Fruit fly (Drosophila melanogaster) whole organism, wandering third instar larva: ENCODE data around the gene CG42269.

Experiments
- CG32264 ChIP-seq: fragments of 200-800 bp; sonication (Bioruptor generic); optimal IDR thresholded peaks from 2 replicates; lab custom pipeline; 2016; ENCODE audit warnings: missing biosample characterization, missing genetic modification characterization
- CG9705 ChIP-seq: fragments of 200-800 bp; sonication (Bioruptor generic); optimal IDR thresholded peaks from 2 replicates; lab custom pipeline; 2018; ENCODE audit warnings: missing biosample characterization, mild to moderate bottlenecking, missing genetic modification characterization
- Dfd ChIP-seq: fragments of >200 bp; optimal IDR thresholded peaks from 2 replicates; lab custom pipeline; 2017; ENCODE audit warnings: missing biosample characterization, missing genetic modification characterization
- Dif ChIP-seq: fragments of 200-275, 200-300 bp; sonication (Bioruptor generic); optimal IDR thresholded peaks from 2 replicates; lab custom pipeline; 2018; ENCODE audit warnings: missing biosample characterization, missing genetic modification characterization; ENCODE audit not compliant: partially characterized antibody
- HLH106 ChIP-seq: fragments of 200-800 bp; optimal IDR thresholded peaks from 3 replicates; lab custom pipeline; 2019; ENCODE audit warnings: missing biosample characterization, mild to moderate bottlenecking, missing genetic modification characterization, moderate library complexity
- Hnf4 ChIP-seq: fragments of 200-800 bp; sonication (Bioruptor generic); optimal IDR thresholded peaks from 2 replicates; lab custom pipeline; 2016; ENCODE audit warnings: missing biosample characterization, mild to moderate bottlenecking, missing genetic modification characterization
- Hr78 ChIP-seq: fragments of >200 bp; optimal IDR thresholded peaks from 2 replicates; lab custom pipeline; 2017; ENCODE audit warnings: missing biosample characterization, missing genetic modification characterization
- Hr83 ChIP-seq: fragments of 200-300 bp; sonication (Bioruptor generic); optimal IDR thresholded peaks from 2 replicates; lab custom pipeline; 2016; ENCODE audit warnings: missing biosample characterization, mild to moderate bottlenecking, missing genetic modification characterization, moderate library complexity; ENCODE audit not compliant: poor library complexity, severe bottlenecking
- Myc ChIP-seq: fragments of >200 bp; optimal IDR thresholded peaks from 2 replicates; lab custom pipeline; 2017
- Rel ChIP-seq, 2 experiments: fragments of 200-800 bp; sonication (Bioruptor generic) in 1 of 2; optimal IDR thresholded peaks; 2 replicates in 1 of 2; 3 replicates in 1 of 2; lab custom pipeline; 2016 to 2019; ENCODE audit warnings: mild to moderate bottlenecking in 2 of 2, missing biosample characterization in 2 of 2, missing genetic modification characterization in 2 of 2, moderate library complexity in 1 of 2
- Vsx2 ChIP-seq: fragments of 200-300, 225-300 bp; sonication (Bioruptor generic); optimal IDR thresholded peaks from 2 replicates; lab custom pipeline; 2018; ENCODE audit warnings: missing biosample characterization, missing genetic modification characterization; ENCODE audit not compliant: partially characterized antibody
- br ChIP-seq: fragments of 200-800 bp; sonication (Bioruptor generic); optimal IDR thresholded peaks from 2 replicates; lab custom pipeline; 2016; ENCODE audit warnings: missing biosample characterization, missing genetic modification characterization
- brk ChIP-seq: fragments of 200-800 bp; sonication (Bioruptor generic); optimal IDR thresholded peaks from 2 replicates; lab custom pipeline; 2016; ENCODE audit warnings: missing biosample characterization, mild to moderate bottlenecking, missing genetic modification characterization
- dl ChIP-seq, 2 experiments: fragments of 175-275, 200-275 bp in 1 of 2; fragments of 200-275 bp in 1 of 2; sonication (Bioruptor generic); optimal IDR thresholded peaks; lab custom pipeline; 2018; ENCODE audit warnings: mild to moderate bottlenecking in 2 of 2, missing biosample characterization in 2 of 2, missing genetic modification characterization in 2 of 2, moderate library complexity in 2 of 2; ENCODE audit not compliant: partially characterized antibody in 2 of 2, insufficient read depth in 1 of 2
- ey ChIP-seq: fragments of 200-800 bp; sonication (Bioruptor generic); optimal IDR thresholded peaks from 2 replicates; lab custom pipeline; 2016; ENCODE audit warnings: missing biosample characterization, missing genetic modification characterization
- foxo ChIP-seq, 2 experiments: fragments of 200-800 bp; sonication (Bioruptor generic); optimal IDR thresholded peaks; 2 replicates in 1 of 2; 3 replicates in 1 of 2; lab custom pipeline; 2016 to 2017; ENCODE audit warnings: missing biosample characterization in 2 of 2, missing genetic modification characterization in 2 of 2
- fru ChIP-seq: fragments of 200-800 bp; sonication (Bioruptor generic); optimal IDR thresholded peaks from 3 replicates; lab custom pipeline; 2016; ENCODE audit warnings: missing biosample characterization, mild to moderate bottlenecking, missing genetic modification characterization
- h ChIP-seq: fragments of 200-800 bp; sonication (Bioruptor generic); optimal IDR thresholded peaks from 3 replicates; lab custom pipeline; 2016; ENCODE audit warnings: missing biosample characterization, mild to moderate bottlenecking, missing genetic modification characterization
- jim ChIP-seq: fragments of 175-275, 200-325 bp; sonication (Bioruptor generic); optimal IDR thresholded peaks from 2 replicates; lab custom pipeline; 2016; ENCODE audit warnings: missing biosample characterization, mild to moderate bottlenecking, missing genetic modification characterization
- lola ChIP-seq: fragments of >200 bp; optimal IDR thresholded peaks from 2 replicates; lab custom pipeline; 2017; ENCODE audit warnings: missing biosample characterization, missing genetic modification characterization
- pan ChIP-seq: fragments of >200 bp; optimal IDR thresholded peaks from 2 replicates; lab custom pipeline; 2017
- psq ChIP-seq: fragments of 200-800 bp; sonication (Bioruptor generic); optimal IDR thresholded peaks from 3 replicates; lab custom pipeline; 2017; ENCODE audit warnings: missing biosample characterization, mild to moderate bottlenecking, missing genetic modification characterization, moderate library complexity
- rgr ChIP-seq: fragments of 200-800 bp; sonication (Bioruptor generic); optimal IDR thresholded peaks from 3 replicates; lab custom pipeline; 2016; ENCODE audit warnings: missing biosample characterization, mild to moderate bottlenecking, missing genetic modification characterization
- sage ChIP-seq: fragments of 200-800 bp; sonication (Bioruptor generic); optimal IDR thresholded peaks from 2 replicates; lab custom pipeline; 2016; ENCODE audit warnings: missing biosample characterization, mild to moderate bottlenecking, missing genetic modification characterization
- tai ChIP-seq: sonication (Bioruptor generic); optimal IDR thresholded peaks from 2 replicates; lab custom pipeline; 2016; ENCODE audit warnings: missing biosample characterization, missing genetic modification characterization
- woc ChIP-seq: sonication (Bioruptor generic); optimal IDR thresholded peaks from 2 replicates; lab custom pipeline; 2016; ENCODE audit warnings: missing biosample characterization, mild to moderate bottlenecking, missing genetic modification characterization

Gene CG42269

DNA sequence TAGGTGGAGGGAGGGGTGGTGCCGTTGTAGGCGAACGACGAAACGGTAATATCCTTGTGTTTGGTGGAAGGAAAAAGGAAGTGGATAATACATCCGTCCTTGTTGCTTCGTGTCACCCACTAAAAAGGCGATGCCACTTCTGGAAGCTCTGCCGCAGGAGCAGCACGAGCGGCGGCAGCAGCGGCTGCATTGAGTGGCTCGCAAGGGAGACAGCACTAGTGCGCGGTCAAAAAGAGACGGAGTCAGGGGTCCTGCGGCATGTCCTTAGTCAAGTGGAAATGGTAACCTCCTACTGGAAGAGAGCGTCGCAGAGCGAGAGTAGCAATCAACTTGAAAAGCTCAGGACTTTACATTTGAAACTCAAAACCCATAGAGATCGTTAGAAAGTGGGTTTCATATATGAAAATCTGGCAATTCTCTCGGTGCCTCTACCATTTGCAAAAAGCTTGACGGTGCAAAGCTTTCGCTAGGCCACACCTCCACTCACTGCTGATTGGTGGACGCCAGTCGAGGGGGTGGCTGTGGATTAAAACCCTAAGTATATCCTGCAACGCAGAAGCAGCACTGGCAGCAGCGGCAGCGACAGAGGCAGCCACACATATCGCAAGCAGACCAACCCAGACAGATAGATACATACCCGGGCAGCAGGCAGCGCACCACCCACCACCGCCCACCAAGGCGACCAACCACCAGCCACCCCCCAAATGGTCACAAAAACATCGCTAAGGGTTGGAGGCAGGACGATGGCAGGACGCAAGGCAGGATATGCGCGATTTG is 44.8 kb downstream of the CG42269 start:
- TF ChIP-seq br (no peak), dl (GFP tag; optimal IDR thresholded peaks at IDR 0.05; lab: Kevin White, UChicago; ENCODE audit: insufficient read depth in 1 of 2, partially characterized antibody in 2 of 2) (no peak), foxo (GFP tag; optimal IDR thresholded peaks at IDR 0.05; lab: Kevin White, UChicago) (no peak), Hnf4 (GFP tag; lab: Kevin White, UChicago) (no peak), Hr83 (GFP tag; lab: Kevin White, UChicago) (no peak), fru (GFP tag; lab: Kevin White, UChicago) (no peak), Vsx2 (no peak), ey (GFP tag; lab: Kevin White, UChicago) (no peak)

DNA sequence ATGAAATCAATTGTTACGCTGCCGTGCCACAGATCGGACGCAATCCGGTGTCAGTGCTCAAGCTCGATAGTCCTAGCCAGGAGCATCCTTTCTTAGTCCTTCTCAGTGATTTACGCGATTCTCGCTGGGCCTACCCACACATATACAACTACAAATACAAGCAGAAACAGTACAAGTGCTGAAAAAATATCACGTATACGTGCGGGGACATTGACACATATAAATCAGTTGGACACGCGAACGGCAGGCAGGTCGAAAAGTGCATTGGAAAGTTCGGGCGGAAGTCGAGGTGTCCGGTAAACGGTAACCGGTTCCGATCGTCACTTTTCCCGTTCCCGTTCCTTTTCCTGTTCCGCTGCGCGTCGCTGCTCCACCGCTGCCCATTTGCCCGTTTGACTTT is 45.4 kb downstream of the CG42269 start:
- TF ChIP-seq pan (lab: Kevin White, UChicago) (no peak), HLH106 (tag; lab: Kevin White, UChicago) (no peak), CG9705 (GFP tag; lab: Kevin White, UChicago) (no peak), tai (no peak), Hnf4 (GFP tag; lab: Kevin White, UChicago) (no peak), psq (GFP tag; lab: Kevin White, UChicago) (no peak), CG32264 (GFP tag; lab: Kevin White, UChicago) (no peak), Hr78 (no peak), brk (no peak), br (no peak), foxo (GFP tag; optimal IDR thresholded peaks at IDR 0.05; lab: Kevin White, UChicago) (no peak), dl (GFP tag; optimal IDR thresholded peaks at IDR 0.05; lab: Kevin White, UChicago; ENCODE audit: insufficient read depth in 1 of 2, partially characterized antibody in 2 of 2) (no peak)

DNA sequence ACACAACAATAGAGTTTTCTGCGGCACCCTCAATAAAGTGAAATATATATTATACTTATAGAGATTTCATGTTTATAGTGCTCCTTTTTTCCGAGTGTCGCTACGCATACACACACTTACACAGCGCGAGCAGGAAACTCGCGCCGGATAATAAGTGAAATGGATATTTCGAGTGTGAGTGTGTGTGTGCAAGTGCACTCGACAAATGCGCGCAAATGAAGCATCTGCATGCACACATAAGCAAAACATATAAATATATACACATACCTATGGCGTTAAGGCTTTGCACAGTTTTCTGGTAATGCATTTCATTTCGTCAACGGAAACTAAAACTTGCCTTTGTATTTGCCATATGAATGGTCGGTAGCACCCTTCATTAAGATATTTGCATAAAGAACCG is 49.4 kb downstream of the CG42269 start:
- TF ChIP-seq jim (GFP tag; lab: Kevin White, UChicago) (no peak), Myc (lab: Kevin White, UChicago) (no peak), sage (no peak), lola (no peak), Rel (GFP tag; optimal IDR thresholded peaks at IDR 0.05; lab: Kevin White, UChicago) (no peak), Rel (tag; optimal IDR thresholded peaks at IDR 0.05; lab: Kevin White, UChicago) (no peak), Vsx2 (no peak), woc (GFP tag; lab: Kevin White, UChicago) (no peak), Dfd (GFP tag; lab: Kevin White, UChicago) (no peak), psq (GFP tag; lab: Kevin White, UChicago) (no peak), h (GFP tag; lab: Kevin White, UChicago) (no peak), rgr (GFP tag; lab: Kevin White, UChicago) (no peak), pan (lab: Kevin White, UChicago) (no peak)
- TF ChIP-seq, all 38 proteins: peak for 0

DNA sequence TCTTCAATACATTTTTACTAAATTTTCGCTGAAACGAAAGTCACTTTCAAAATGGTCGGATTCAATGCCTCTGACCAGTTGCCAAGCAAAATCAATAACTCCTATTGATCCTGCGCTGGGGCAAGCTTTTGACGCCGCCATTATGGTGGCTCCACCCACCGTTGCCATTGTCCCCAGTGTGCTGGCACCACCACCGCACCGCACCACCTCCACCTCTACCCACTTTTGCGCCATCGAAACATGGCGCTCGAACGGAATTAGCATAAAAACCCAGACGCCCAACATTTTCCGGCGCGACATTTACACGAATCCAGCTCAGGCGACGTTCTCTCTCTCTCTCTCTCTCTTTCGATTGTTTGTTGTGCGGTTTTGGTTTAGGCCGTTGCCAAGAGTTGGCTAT is 50.8 kb downstream of the CG42269 start:
- no peak for TF ChIP-seq Dif (GFP tag; lab: Kevin White, UChicago)
- no peak for TF ChIP-seq lola
- TF ChIP-seq tai = no peak
- TF ChIP-seq, all 38 proteins: peak for 0
